Worm (Caenorhabditis elegans): Measurements from ENCODE around the gene acl-9.

Gene acl-9

ce11 chrV:6458302-6458998 is 5.4 kb downstream of the acl-9 start:
- TF ChIP-seq alr-1 (tag; optimal IDR thresholded peaks at IDR 0.05), result no peak
- peak; percentile 33 for TF ChIP-seq ceh-16 (tag; optimal IDR thresholded peaks at IDR 0.05)
- no peak for TF ChIP-seq ceh-82 (tag; optimal IDR thresholded peaks at IDR 0.05)

- no peak for TF ChIP-seq nhr-10 (tag; optimal IDR thresholded peaks at IDR 0.05)
- no peak for TF ChIP-seq R02D3.7 (tag; optimal IDR thresholded peaks at IDR 0.05)
- no peak for TF ChIP-seq ama-1 (optimal IDR thresholded peaks at IDR 0.05)
- no peak for TF ChIP-seq F13H6.1 (tag; optimal IDR thresholded peaks at IDR 0.05)
- no peak for TF ChIP-seq nhr-6 (tag; optimal IDR thresholded peaks at IDR 0.05)
- no peak for TF ChIP-seq ceh-16 (tag; optimal IDR thresholded peaks at IDR 0.05)
- no peak for TF ChIP-seq aly-2 (tag; optimal IDR thresholded peaks at IDR 0.05)
- no peak for TF ChIP-seq nhr-12 (tag; optimal IDR thresholded peaks at IDR 0.05)
- TF ChIP-seq unc-39 (tag; optimal IDR thresholded peaks at IDR 0.05), result no peak
- no peak for TF ChIP-seq blmp-1 (tag; optimal IDR thresholded peaks at IDR 0.05; ENCODE audit: insufficient read depth)
- TF ChIP-seq nhr-237 (tag; optimal IDR thresholded peaks at IDR 0.05), result no peak
- TF ChIP-seq unc-62 (GFP tag; optimal IDR thresholded peaks at IDR 0.05), result no peak
- no peak for TF ChIP-seq elt-1 (tag; optimal IDR thresholded peaks at IDR 0.05)
- no peak for TF ChIP-seq lin-39 (tag; optimal IDR thresholded peaks at IDR 0.05)
- TF ChIP-seq ceh-82 (tag; optimal IDR thresholded peaks at IDR 0.05), result no peak
- TF ChIP-seq lin-13 (GFP tag; optimal IDR thresholded peaks at IDR 0.05), result no peak
- TF ChIP-seq ztf-1 (GFP tag; conservative IDR thresholded peaks at IDR 0.05), result no peak
- no peak for TF ChIP-seq nhr-77 (tag; optimal IDR thresholded peaks at IDR 0.05)
- no peak for TF ChIP-seq mab-5 (tag; optimal IDR thresholded peaks at IDR 0.05)
- TF ChIP-seq sem-4 (tag; optimal IDR thresholded peaks at IDR 0.05), result no peak
Measured at ce11 chrV:6461250-6461649, 8.2 kb downstream of the acl-9 start.

- peak; percentile 61 for TF ChIP-seq crh-2 (tag; optimal IDR thresholded peaks at IDR 0.05)
- TF ChIP-seq sma-9 (GFP tag; optimal IDR thresholded peaks at IDR 0.05), result peak; percentile 36
- TF ChIP-seq sma-9 (tag; optimal IDR thresholded peaks at IDR 0.05), result no peak
- TF ChIP-seq nhr-129 (tag; optimal IDR thresholded peaks at IDR 0.05), result peak; percentile 15
- no peak for TF ChIP-seq gmeb-1 (tag; optimal IDR thresholded peaks at IDR 0.05)
- no peak for TF ChIP-seq ztf-4 (tag; optimal IDR thresholded peaks at IDR 0.05)
- TF ChIP-seq fos-1 (tag; optimal IDR thresholded peaks at IDR 0.05), result peak; percentile 23
Measured at ce11 chrV:6462606-6463005, 9.6 kb downstream of the acl-9 start.

ce11 chrV:6464238-6464637 is 11.2 kb downstream of the acl-9 start:
- TF ChIP-seq zag-1 (tag; optimal IDR thresholded peaks at IDR 0.05) (no peak), egl-27 (tag; optimal IDR thresholded peaks at IDR 0.05) (no peak), lin-39 (tag; optimal IDR thresholded peaks at IDR 0.05) (no peak), Y55F3AM.14 (GFP tag; optimal IDR thresholded peaks at IDR 0.05) (no peak), ceh-82 (tag; optimal IDR thresholded peaks at IDR 0.05) (no peak), sem-4 (tag; optimal IDR thresholded peaks at IDR 0.05) (no peak), lin-11 (tag; optimal IDR thresholded peaks at IDR 0.05) (no peak), nhr-21 (tag; optimal IDR thresholded peaks at IDR 0.05) (no peak), F13H6.1 (tag; optimal IDR thresholded peaks at IDR 0.05) (no peak)

- TF ChIP-seq sma-9 (GFP tag; optimal IDR thresholded peaks at IDR 0.05) (no peak), sma-9 (tag; optimal IDR thresholded peaks at IDR 0.05) (no peak), fos-1 (tag; optimal IDR thresholded peaks at IDR 0.05) (no peak), zag-1 (tag; optimal IDR thresholded peaks at IDR 0.05) (no peak), sma-3 (GFP tag; optimal IDR thresholded peaks at IDR 0.05) (no peak), R02D3.7 (tag; optimal IDR thresholded peaks at IDR 0.05) (no peak), nhr-6 (tag; optimal IDR thresholded peaks at IDR 0.05) (no peak), nhr-23 (tag; optimal IDR thresholded peaks at IDR 0.05) (no peak), nhr-21 (tag; optimal IDR thresholded peaks at IDR 0.05) (no peak), nhr-25 (tag; optimal IDR thresholded peaks at IDR 0.05) (no peak), gmeb-1 (tag; optimal IDR thresholded peaks at IDR 0.05) (no peak), ztf-11 (tag; optimal IDR thresholded peaks at IDR 0.05) (no peak), lin-11 (tag; optimal IDR thresholded peaks at IDR 0.05) (no peak), elt-1 (tag; optimal IDR thresholded peaks at IDR 0.05) (no peak), unc-55 (GFP tag; optimal IDR thresholded peaks at IDR 0.05) (no peak), lin-39 (tag; optimal IDR thresholded peaks at IDR 0.05) (no peak), sem-4 (tag; optimal IDR thresholded peaks at IDR 0.05) (no peak), nhr-77 (tag; optimal IDR thresholded peaks at IDR 0.05) (no peak), lin-13 (GFP tag; optimal IDR thresholded peaks at IDR 0.05) (no peak), mdl-1 (tag; optimal IDR thresholded peaks at IDR 0.05) (no peak)
Measured at ce11 chrV:6464765-6465164, 11.7 kb downstream of the acl-9 start, which contains the start of gene unc-83. Gene unc-83, plus strand, starts transcription at chrV:6465065.

Measured in whole organism, L2 larva.